Fruit fly (Drosophila melanogaster): Measurements from ENCODE around the gene CG13771.

The CG13771 gene

DNA sequence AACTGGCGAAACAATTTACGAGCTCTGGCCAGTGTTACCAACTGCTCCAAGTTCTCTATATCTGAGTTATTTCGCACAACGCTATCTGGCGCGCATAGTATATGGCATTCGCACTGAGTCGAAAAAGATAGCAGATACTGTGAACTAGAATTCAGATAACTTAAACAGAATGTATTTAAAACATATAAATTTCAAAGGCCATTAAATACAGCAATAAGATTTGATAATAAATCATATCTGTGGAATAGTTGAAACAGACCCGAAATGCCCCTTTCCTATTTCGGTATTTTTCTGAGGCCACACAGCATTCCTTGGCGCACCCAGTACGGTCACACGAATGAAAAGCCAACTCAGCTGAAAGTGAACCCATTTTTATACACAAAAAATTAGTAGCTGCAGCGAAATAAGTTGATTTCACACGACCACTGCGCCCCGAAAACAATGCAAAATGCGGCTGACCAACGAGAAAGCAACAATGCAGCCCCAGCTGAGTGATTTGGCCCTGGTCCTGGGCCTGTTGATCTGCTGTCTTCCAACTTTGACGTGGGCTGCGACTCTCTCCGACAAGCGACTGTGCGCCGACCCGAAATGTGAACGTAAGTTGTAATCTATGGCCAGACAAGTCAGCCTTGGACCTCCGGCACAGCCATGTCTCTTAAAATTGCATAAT is 14.2 kb downstream of the CG13771 start, which contains the start of the genes CG31635 and Tango1 (continued):
- TF ChIP-seq unpg (GFP tag; optimal IDR thresholded peaks at IDR 0.05) (no peak), Nf-YB (GFP tag; optimal IDR thresholded peaks at IDR 0.05) (no peak), CG17829 (tag; optimal IDR thresholded peaks at IDR 0.05) (peak; percentile 57), CG7556 (GFP tag; optimal IDR thresholded peaks at IDR 0.05) (no peak), CG11093 (GFP tag; IDR thresholded peaks at IDR 0.05) (0 out of 3 replicates have a peak, but pooled peaks have one; percentile 37), twi (tag; optimal IDR thresholded peaks at IDR 0.05) (no peak), Xbp1 (GFP tag; optimal IDR thresholded peaks at IDR 0.05) (peak; percentile 10), chinmo (GFP tag; IDR thresholded peaks at IDR 0.05; ENCODE audit: partially characterized antibody) (no peak), phol (tag; optimal IDR thresholded peaks at IDR 0.05) (peak; percentile 61), CG8924 (tag; optimal IDR thresholded peaks at IDR 0.05) (no peak), hkb (optimal IDR thresholded peaks at IDR 0.05) (peak; percentile 95), hkb (GFP tag; IDR thresholded peaks at IDR 0.05) (no peak), CG4282 (GFP tag; optimal IDR thresholded peaks at IDR 0.05) (no peak), scrt (GFP tag; optimal IDR thresholded peaks at IDR 0.05) (no peak), Aef1 (GFP tag; IDR thresholded peaks at IDR 0.05) (peak; percentile 26; the same call in 1 of the 3 replicates), CG10565 (GFP tag; optimal IDR thresholded peaks at IDR 0.05) (no peak), CG9932 (GFP tag; IDR thresholded peaks at IDR 0.05) (0 out of 2 replicates have a peak, but pooled peaks have one; percentile 40), CG16815 (GFP tag; optimal IDR thresholded peaks at IDR 0.05) (no peak), sens-2 (GFP tag; IDR thresholded peaks at IDR 0.05) (no peak), CG17385 (GFP tag; optimal IDR thresholded peaks at IDR 0.05) (no peak), CG12942 (GFP tag; optimal IDR thresholded peaks at IDR 0.05) (no peak), CG12236 (GFP tag; optimal IDR thresholded peaks at IDR 0.05) (no peak), ham (GFP tag; IDR thresholded peaks at IDR 0.05) (no peak), dpn (GFP tag; optimal IDR thresholded peaks at IDR 0.05) (no peak), HLH3B (GFP tag; IDR thresholded peaks at IDR 0.05) (no peak), ttk (GFP tag; IDR thresholded peaks at IDR 0.05) (no peak), Hmr (GFP tag; optimal IDR thresholded peaks at IDR 0.05) (no peak), danr (GFP tag; IDR thresholded peaks at IDR 0.05) (no peak), caup (GFP tag; optimal IDR thresholded peaks at IDR 0.05; ENCODE audit: severe bottlenecking) (no peak), Adf1 (GFP tag; IDR thresholded peaks at IDR 0.05) (peak; percentile 34; the same call in 1 of the 2 replicates), ash1 (GFP tag; optimal IDR thresholded peaks at IDR 0.05) (no peak), Chrac-16 (GFP tag; optimal IDR thresholded peaks at IDR 0.05) (no peak), Neu2 (GFP tag; optimal IDR thresholded peaks at IDR 0.05; ENCODE audit: borderline replicate concordance) (no peak), CG7987 (GFP tag; optimal IDR thresholded peaks at IDR 0.05) (no peak), amos (GFP tag; IDR thresholded peaks at IDR 0.05; ENCODE audit: partially characterized antibody) (no peak), CG1602 (GFP tag; optimal IDR thresholded peaks at IDR 0.05) (no peak), Xrp1 (GFP tag; IDR thresholded peaks at IDR 0.05) (0 out of 2 replicates have a peak, but pooled peaks have one; percentile 24), CG10274 (GFP tag; optimal IDR thresholded peaks at IDR 0.05) (no peak), CG6654 (GFP tag; optimal IDR thresholded peaks at IDR 0.05) (no peak), trem (tag; optimal IDR thresholded peaks at IDR 0.05) (peak; percentile 76), CG15514 (GFP tag; optimal IDR thresholded peaks at IDR 0.05) (no peak), lov (optimal IDR thresholded peaks at IDR 0.05) (no peak), lov (GFP tag; IDR thresholded peaks at IDR 0.05) (no peak), BEAF-32 (GFP tag; optimal IDR thresholded peaks at IDR 0.05) (peak; percentile 50), Hr3 (GFP tag; optimal IDR thresholded peaks at IDR 0.05) (peak; percentile 25), otp (GFP tag; IDR thresholded peaks at IDR 0.05) (no peak), C15 (GFP tag; IDR thresholded peaks at IDR 0.05) (no peak), CG10147 (GFP tag; optimal IDR thresholded peaks at IDR 0.05) (no peak), chm (GFP tag; IDR thresholded peaks at IDR 0.05) (no peak), Sox100B (GFP tag; optimal IDR thresholded peaks at IDR 0.05) (no peak)
